Fruit fly (Drosophila melanogaster): ENCODE data around the gene CG6908.

Gene CG6908

DNA sequence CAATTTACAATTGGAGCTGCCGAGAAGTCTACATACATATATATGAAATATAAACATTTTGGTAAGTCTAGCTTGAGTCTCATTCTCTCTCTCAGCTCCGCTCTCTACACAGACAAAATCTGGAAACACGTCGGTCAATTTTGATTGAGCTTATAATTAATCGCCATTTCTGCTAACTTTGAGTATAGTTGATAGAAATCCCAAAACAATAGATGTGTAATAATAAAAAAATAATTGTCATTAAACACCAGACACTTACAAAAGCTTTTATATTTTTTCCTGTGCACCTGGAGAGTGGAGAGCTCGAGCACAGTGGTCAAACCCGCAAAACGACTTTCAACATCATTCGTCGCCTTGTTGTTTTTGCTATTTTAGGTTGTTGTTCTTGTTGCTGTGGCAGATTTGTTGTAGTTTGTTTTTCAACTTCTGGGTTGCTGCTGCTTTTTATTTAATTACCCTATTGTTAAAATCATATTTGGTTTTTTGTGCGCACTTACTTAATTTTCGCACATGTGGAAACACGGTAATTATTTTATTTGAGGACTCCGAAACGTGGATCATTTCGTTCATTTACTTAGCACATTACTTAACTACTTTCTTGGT is 33.1 kb downstream of the CG6908 start (continued):
- TF ChIP-seq CG10654 (GFP tag; optimal IDR thresholded peaks at IDR 0.05) (peak; percentile 91), dm (GFP tag; optimal IDR thresholded peaks at IDR 0.05) (peak; percentile 87), pita (GFP tag; optimal IDR thresholded peaks at IDR 0.05) (no peak), sima (GFP tag; optimal IDR thresholded peaks at IDR 0.05) (peak; percentile 74), kni (GFP tag; optimal IDR thresholded peaks at IDR 0.05) (no peak), Usf (GFP tag; optimal IDR thresholded peaks at IDR 0.05) (peak; percentile 84), D19B (GFP tag; optimal IDR thresholded peaks at IDR 0.05) (peak; percentile 89), gem (tag; optimal IDR thresholded peaks at IDR 0.05) (peak; percentile 98), ro (GFP tag; IDR thresholded peaks at IDR 0.05) (peak; percentile 90), tgo (GFP tag; IDR thresholded peaks at IDR 0.05) (peak; percentile 96), pfk (GFP tag; optimal IDR thresholded peaks at IDR 0.05) (no peak), bigmax (GFP tag; optimal IDR thresholded peaks at IDR 0.05) (peak; percentile 59), sd (tag; optimal IDR thresholded peaks at IDR 0.05) (peak; percentile 85), CG6272 (GFP tag; IDR thresholded peaks at IDR 0.05) (peak; percentile 95), Lhr (GFP tag; optimal IDR thresholded peaks at IDR 0.05) (peak; percentile 84), Jarid2 (GFP tag; optimal IDR thresholded peaks at IDR 0.05) (peak; percentile 63), CG18619 (GFP tag; optimal IDR thresholded peaks at IDR 0.05) (peak; percentile 94), corto (GFP tag; optimal IDR thresholded peaks at IDR 0.05) (peak; percentile 97), NC2β (GFP tag; optimal IDR thresholded peaks at IDR 0.05) (peak; percentile 95), sens (GFP tag) (peak; percentile 99), Dip2 (GFP tag; IDR thresholded peaks at IDR 0.05) (peak; percentile 62; the same call in 1 of the 2 replicates), CG17829 (tag; optimal IDR thresholded peaks at IDR 0.05) (peak; percentile 96), CG8388 (GFP tag; optimal IDR thresholded peaks at IDR 0.05) (peak; percentile 96), ranshi (GFP tag; IDR thresholded peaks at IDR 0.05) (peak; percentile 97), CG4854 (GFP tag; optimal IDR thresholded peaks at IDR 0.05) (peak; percentile 94), fd102C (GFP tag; optimal IDR thresholded peaks at IDR 0.05) (peak; percentile 56), CG4617 (GFP tag; optimal IDR thresholded peaks at IDR 0.05; ENCODE audit: borderline replicate concordance) (peak; percentile 87), CG12391 (tag; optimal IDR thresholded peaks at IDR 0.05) (peak; percentile 98), tup (GFP tag; optimal IDR thresholded peaks at IDR 0.05) (peak; percentile 92), dati (GFP tag; IDR thresholded peaks at IDR 0.05) (peak; percentile 90), CG2678 (tag; optimal IDR thresholded peaks at IDR 0.05) (peak; percentile 98), CG18011 (GFP tag; optimal IDR thresholded peaks at IDR 0.05) (peak; percentile 86), zfh1 (GFP tag; IDR thresholded peaks at IDR 0.05) (peak; percentile 97), nerfin-2 (GFP tag; IDR thresholded peaks at IDR 0.05; ENCODE audit: partially characterized antibody) (no peak), bcd (GFP tag; optimal IDR thresholded peaks at IDR 0.05) (peak; percentile 96), Antp (GFP tag; optimal IDR thresholded peaks at IDR 0.05) (peak; percentile 93), CG10431 (GFP tag; optimal IDR thresholded peaks at IDR 0.05) (peak; percentile 81), mld (GFP tag; IDR thresholded peaks at IDR 0.05; ENCODE audit: partially characterized antibody) (no peak), scrt (GFP tag; optimal IDR thresholded peaks at IDR 0.05) (peak; percentile 93), CG11696 (GFP tag; IDR thresholded peaks at IDR 0.05) (peak; percentile 91), phol (tag; optimal IDR thresholded peaks at IDR 0.05) (peak; percentile 94), sna (GFP tag; IDR thresholded peaks at IDR 0.05; ENCODE audit: partially characterized antibody) (no peak), klu (GFP tag; IDR thresholded peaks at IDR 0.05) (peak; percentile 93), H2.0 (GFP tag; IDR thresholded peaks at IDR 0.05) (peak; percentile 97), dmrt11E (tag; optimal IDR thresholded peaks at IDR 0.05) (peak; percentile 91), ato (GFP tag; IDR thresholded peaks at IDR 0.05; ENCODE audit: partially characterized antibody) (no peak), CG6683 (GFP tag; optimal IDR thresholded peaks at IDR 0.05) (peak; percentile 86), wor (GFP tag; IDR thresholded peaks at IDR 0.05) (peak; percentile 93), CG31441 (GFP tag; IDR thresholded peaks at IDR 0.05) (peak; percentile 93)
